Worm (Caenorhabditis elegans) whole organism, L4/young adult: ENCODE measurements around the gene Y49E10.16.

Source experiments
- W03F9.2 ChIP-seq: fragments of 150-350 bp; optimal IDR thresholded peaks from 2 replicates; lab custom pipeline; 2014; ENCODE audit warnings: missing biosample characterization, missing genetic modification characterization
- dao-5 ChIP-seq: sonication (generic microtip); optimal IDR thresholded peaks from 2 replicates; lab custom pipeline; 2016; ENCODE audit warnings: missing genotype, missing genetic modification characterization, moderate library complexity, missing compliant biosample characterization
- him-1 ChIP-seq: sonication (generic microtip); optimal IDR thresholded peaks from 2 replicates; lab custom pipeline; 2016; ENCODE audit warnings: missing genotype, missing genetic modification reagents, missing genetic modification characterization, missing compliant biosample characterization

DNA sequence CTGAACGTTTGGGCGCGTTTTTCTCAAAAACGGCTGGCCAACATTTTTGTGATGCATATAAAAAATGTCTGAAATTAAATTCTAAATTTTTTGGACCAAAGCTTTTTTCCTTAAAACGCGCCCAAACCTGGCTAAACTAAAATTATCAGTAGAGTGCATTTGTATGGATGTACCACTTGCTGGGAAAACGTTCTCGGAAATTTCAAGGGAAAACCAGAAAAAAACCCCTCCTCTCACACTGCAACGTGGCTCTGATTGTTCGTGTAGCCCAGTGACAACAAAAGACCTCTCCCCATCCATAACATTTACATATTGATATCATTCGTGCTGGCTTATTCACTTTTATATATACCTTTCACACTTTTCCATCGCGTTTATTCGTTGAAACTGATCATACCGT, 38.6 kb downstream of the Y49E10.16 start, which contains the start of gene Y49E10.29:
- no peak for TF ChIP-seq him-1 (tag; lab: Kevin White, UChicago)
- no peak for TF ChIP-seq W03F9.2 (tag; lab: Kevin White, UChicago)
- no peak for TF ChIP-seq dao-5 (tag; lab: Kevin White, UChicago)
